Worm (Caenorhabditis elegans) whole organism, L3 larva: Measurements from ENCODE around the gene C23H5.11.

Experiments
- R02D3.7 ChIP-seq: fragments of 150-350 bp; optimal IDR thresholded peaks from 2 replicates; lab custom pipeline; 2014; ENCODE audit warnings: missing biosample characterization, missing genetic modification characterization
- aly-2 ChIP-seq: fragments of 150-350 bp; optimal IDR thresholded peaks from 2 replicates; lab custom pipeline; 2014; ENCODE audit warnings: missing biosample characterization, missing genetic modification characterization
- ceh-16 ChIP-seq: sonication (generic microtip); optimal IDR thresholded peaks from 2 replicates; lab custom pipeline; 2017; ENCODE audit warnings: missing biosample characterization, missing genetic modification characterization
- ceh-28 ChIP-seq: fragments of 150-350 bp; optimal IDR thresholded peaks from 2 replicates; lab custom pipeline; 2014; ENCODE audit warnings: missing biosample characterization, missing genetic modification reagents, missing genetic modification characterization
- ceh-82 ChIP-seq: fragments of 150-350 bp; optimal IDR thresholded peaks from 2 replicates; lab custom pipeline; 2014; ENCODE audit warnings: missing biosample characterization, missing genetic modification characterization
- ceh-9 ChIP-seq: sonication (generic microtip); optimal IDR thresholded peaks from 2 replicates; lab custom pipeline; 2018; ENCODE audit warnings: missing biosample characterization, missing genetic modification characterization
- daf-12 ChIP-seq: fragments of 150-350 bp; optimal IDR thresholded peaks from 2 replicates; lab custom pipeline; 2014; ENCODE audit warnings: missing biosample characterization, missing genetic modification reagents, missing genetic modification characterization
- egl-27 ChIP-seq: sonication (generic microtip); optimal IDR thresholded peaks from 4 replicates; lab custom pipeline; 2017; ENCODE audit warnings: missing biosample characterization, missing genetic modification reagents, missing genetic modification characterization
- elt-1 ChIP-seq: fragments of 150-350 bp; optimal IDR thresholded peaks from 2 replicates; lab custom pipeline; 2014; ENCODE audit warnings: missing biosample characterization, missing genetic modification characterization
- elt-2 ChIP-seq: sonication (generic microtip); optimal IDR thresholded peaks from 2 replicates; lab custom pipeline; 2016; ENCODE audit warnings: missing genetic modification reagents, mild to moderate bottlenecking, missing genetic modification characterization, missing compliant biosample characterization
- elt-3 ChIP-seq, 3 experiments: fragments of 150-350 bp in 1 of 3; sonication (generic microtip) in 2 of 3; optimal IDR thresholded peaks; 2 replicates in 2 of 3; 4 replicates in 1 of 3; lab custom pipeline; 2014 to 2017; ENCODE audit warnings: missing biosample characterization in 3 of 3, missing genetic modification characterization in 3 of 3
- fkh-2 ChIP-seq: fragments of 150-350 bp; optimal IDR thresholded peaks from 2 replicates; lab custom pipeline; 2014; ENCODE audit warnings: missing biosample characterization, missing genetic modification reagents, missing genetic modification characterization
- hmg-11 ChIP-seq: sonication (generic microtip); optimal IDR thresholded peaks from 2 replicates; lab custom pipeline; 2016; ENCODE audit warnings: missing genetic modification characterization, missing compliant biosample characterization
- jun-1 ChIP-seq: fragments of 150-350 bp; optimal IDR thresholded peaks from 2 replicates; lab custom pipeline; 2014; ENCODE audit warnings: missing biosample characterization, missing genetic modification reagents, missing genetic modification characterization
- lin-39 ChIP-seq: fragments of 150-350 bp; optimal IDR thresholded peaks from 2 replicates; lab custom pipeline; 2018; ENCODE audit warnings: missing biosample characterization, missing genetic modification reagents, missing genetic modification characterization
- lsy-12 ChIP-seq: sonication (generic microtip); optimal IDR thresholded peaks from 2 replicates; lab custom pipeline; 2016; ENCODE audit warnings: mild to moderate bottlenecking, missing genetic modification characterization, missing compliant biosample characterization
- mdl-1 ChIP-seq: fragments of 150-350 bp; optimal IDR thresholded peaks from 2 replicates; lab custom pipeline; 2014; ENCODE audit warnings: missing biosample characterization, missing genetic modification characterization
- mml-1 ChIP-seq: fragments of 150-350 bp; sonication (generic microtip); optimal IDR thresholded peaks from 3 replicates; lab custom pipeline; 2014; ENCODE audit warnings: missing biosample characterization, missing genetic modification characterization
- nhr-11 ChIP-seq: fragments of 150-350 bp; optimal IDR thresholded peaks from 2 replicates; lab custom pipeline; 2014; ENCODE audit warnings: missing biosample characterization, missing genetic modification characterization
- nhr-12 ChIP-seq: fragments of 150-350 bp; optimal IDR thresholded peaks from 2 replicates; lab custom pipeline; 2014; ENCODE audit warnings: missing biosample characterization, missing genetic modification characterization
- nhr-23 ChIP-seq: fragments of 150-350 bp; optimal IDR thresholded peaks from 2 replicates; lab custom pipeline; 2014; ENCODE audit warnings: missing biosample characterization, missing genetic modification reagents, missing genetic modification characterization
- nhr-25 ChIP-seq: sonication (generic microtip); optimal IDR thresholded peaks from 2 replicates; lab custom pipeline; 2017; ENCODE audit warnings: missing biosample characterization, missing genetic modification characterization
- nhr-43 ChIP-seq: sonication (generic microtip); optimal IDR thresholded peaks from 2 replicates; lab custom pipeline; 2016; ENCODE audit warnings: mild to moderate bottlenecking, missing genetic modification characterization, missing compliant biosample characterization; ENCODE audit not compliant: poor library complexity, severe bottlenecking
- nhr-67 ChIP-seq: fragments of 150-350 bp; optimal IDR thresholded peaks from 2 replicates; lab custom pipeline; 2014; ENCODE audit warnings: missing biosample characterization, missing genetic modification characterization
- nhr-77 ChIP-seq: fragments of 150-350 bp; optimal IDR thresholded peaks from 2 replicates; lab custom pipeline; 2014; ENCODE audit warnings: missing biosample characterization, missing genetic modification characterization
- pqm-1 ChIP-seq: fragments of 150-350 bp; optimal IDR thresholded peaks from 2 replicates; lab custom pipeline; 2017; ENCODE audit warnings: missing biosample characterization, missing genetic modification characterization, inconsistent platforms
- skn-1 ChIP-seq: fragments of 150-350 bp; optimal IDR thresholded peaks from 2 replicates; lab custom pipeline; 2014; ENCODE audit warnings: missing biosample characterization, missing genetic modification characterization
- unc-39 ChIP-seq: sonication (generic microtip); optimal IDR thresholded peaks from 4 replicates; lab custom pipeline; 2017; ENCODE audit warnings: missing biosample characterization, missing genetic modification characterization
- unc-62 ChIP-seq: fragments of 150-350 bp; sonication (generic microtip); optimal IDR thresholded peaks from 4 replicates; lab custom pipeline; 2014; ENCODE audit warnings: missing biosample characterization, missing genetic modification reagents, missing genetic modification characterization
- ztf-11 ChIP-seq: fragments of 150-350 bp; optimal IDR thresholded peaks from 2 replicates; lab custom pipeline; 2014; ENCODE audit warnings: missing biosample characterization, missing genetic modification characterization

C23H5.11 gene

DNA sequence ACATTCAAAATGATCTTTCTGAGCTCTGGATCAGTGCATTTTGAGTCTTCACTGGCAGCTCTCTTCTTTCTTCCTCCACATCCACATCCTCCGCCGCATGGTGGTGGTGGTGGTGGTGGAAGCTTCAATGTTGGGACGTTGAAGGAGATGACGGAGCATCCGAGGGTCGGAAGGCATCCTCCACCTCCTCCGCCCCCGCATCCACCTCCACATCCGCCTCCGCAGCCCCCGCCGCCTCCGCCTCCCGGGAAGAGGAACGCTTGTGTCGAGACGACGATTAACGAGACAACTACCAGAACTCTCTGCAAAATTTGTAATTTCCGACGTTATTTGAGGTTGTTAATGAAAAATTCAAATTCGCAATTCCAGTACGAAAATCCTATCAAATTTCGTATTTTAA is 27.7 kb upstream of the C23H5.11 start:
- no peak for TF ChIP-seq lin-39 (tag; lab: Kevin White, UChicago)
- no peak for TF ChIP-seq nhr-23
- no peak for TF ChIP-seq lsy-12 (tag; lab: Kevin White, UChicago)
- no peak for TF ChIP-seq ceh-16 (tag; lab: Kevin White, UChicago)
- no peak for TF ChIP-seq fkh-2 (tag; lab: Kevin White, UChicago)
- no peak for TF ChIP-seq nhr-11 (tag; lab: Kevin White, UChicago)
- TF ChIP-seq mml-1: no peak
- TF ChIP-seq mdl-1 (tag; lab: Kevin White, UChicago): no peak
- no peak for TF ChIP-seq nhr-67 (tag; lab: Kevin White, UChicago)
- no peak for TF ChIP-seq daf-12 (tag; lab: Kevin White, UChicago)
- no peak for TF ChIP-seq R02D3.7 (tag; lab: Kevin White, UChicago)
- TF ChIP-seq nhr-77 (tag; lab: Kevin White, UChicago): no peak
- no peak for TF ChIP-seq hmg-11 (tag; lab: Kevin White, UChicago)

DNA sequence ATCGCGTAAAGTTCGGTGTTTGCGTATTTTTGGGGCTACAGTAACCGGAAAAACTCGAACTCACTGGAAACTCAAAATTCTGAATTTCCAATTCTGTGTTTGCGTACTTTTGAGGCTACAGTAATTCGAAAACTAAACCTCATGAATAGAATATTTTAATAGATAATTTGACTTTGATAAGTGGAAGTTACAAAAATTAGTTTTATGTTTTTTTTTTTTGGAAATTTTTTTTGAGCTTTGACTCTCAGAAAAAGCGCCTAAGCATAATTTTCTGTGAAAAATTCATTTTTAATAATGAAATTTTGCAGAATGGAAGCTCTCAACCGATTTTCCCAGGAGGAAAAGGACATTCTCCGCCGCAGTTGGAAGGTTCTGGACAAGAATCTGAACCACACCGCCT is 22.8 kb upstream of the C23H5.11 start, which contains the start of gene glb-7:
Gene glb-7 (plus strand): TSS at position 301 of the 400 bp plus-strand sequence.
- TF ChIP-seq elt-3 (tag; optimal IDR thresholded peaks at IDR 0.05; lab: Kevin White, UChicago) (no peak), elt-2 (tag; lab: Kevin White, UChicago) (no peak), ztf-11 (tag; lab: Kevin White, UChicago) (no peak), jun-1 (tag; lab: Kevin White, UChicago) (no peak)

DNA sequence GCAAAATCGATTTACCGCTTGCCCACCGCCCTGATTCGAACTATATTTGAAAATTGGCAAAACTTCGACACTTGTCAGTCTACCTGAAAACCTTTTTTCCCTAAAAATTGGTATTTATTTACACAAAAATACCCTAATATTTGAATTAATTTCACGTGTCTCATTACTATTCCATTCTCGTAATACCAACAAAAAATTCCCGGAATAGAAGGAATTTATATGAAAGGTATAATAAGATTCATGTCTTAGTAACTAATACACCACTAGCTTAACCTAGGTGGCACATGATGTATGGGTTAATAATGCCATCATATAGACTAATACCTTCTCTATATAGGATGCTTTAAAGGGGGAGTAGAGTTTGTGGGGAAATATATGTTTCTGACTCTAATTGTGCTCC is 17.6 kb upstream of the C23H5.11 start:
- TF ChIP-seq ceh-82 (no peak), aly-2 (no peak), skn-1 (tag; lab: Kevin White, UChicago) (no peak), ceh-28 (tag; lab: Kevin White, UChicago) (no peak), nhr-77 (tag; lab: Kevin White, UChicago) (no peak), unc-39 (tag; lab: Kevin White, UChicago) (no peak), fkh-2 (tag; lab: Kevin White, UChicago) (no peak), jun-1 (tag; lab: Kevin White, UChicago) (no peak), unc-62 (no peak), nhr-67 (tag; lab: Kevin White, UChicago) (no peak), lin-39 (tag; lab: Kevin White, UChicago) (no peak)

DNA sequence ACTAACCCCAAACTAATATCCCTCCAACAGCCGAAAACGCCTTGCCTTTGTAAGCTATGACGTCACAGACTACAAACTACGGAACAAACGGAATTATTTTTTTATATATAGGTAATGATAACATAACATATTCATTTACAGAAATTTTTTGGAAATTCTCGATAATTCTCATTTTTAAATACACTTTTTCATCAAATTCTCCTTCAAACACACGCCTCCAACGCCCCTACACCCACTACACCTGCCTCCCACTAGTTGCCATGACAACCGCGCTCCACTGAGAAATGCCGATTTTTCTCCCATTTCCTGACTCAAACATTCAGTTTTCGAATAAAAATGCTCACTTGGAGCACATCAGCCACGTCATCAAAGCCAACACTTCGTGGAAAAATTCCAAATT is 14.7 kb upstream of the C23H5.11 start, which contains the start of gene xbx-4:
Gene xbx-4 (plus strand): TSS at position 301 of the 400 bp plus-strand sequence.
- TF ChIP-seq lsy-12 (tag; lab: Kevin White, UChicago) (no peak), unc-39 (tag; lab: Kevin White, UChicago) (no peak), nhr-77 (tag; lab: Kevin White, UChicago) (no peak), nhr-12 (no peak), egl-27 (tag; lab: Kevin White, UChicago) (no peak), elt-2 (tag; lab: Kevin White, UChicago) (no peak), hmg-11 (tag; lab: Kevin White, UChicago) (no peak), elt-1 (tag; lab: Kevin White, UChicago) (no peak), aly-2 (no peak), unc-62 (no peak), lin-39 (tag; lab: Kevin White, UChicago) (no peak), nhr-67 (tag; lab: Kevin White, UChicago) (no peak), nhr-43 (no peak), ceh-16 (tag; lab: Kevin White, UChicago) (no peak), ceh-28 (tag; lab: Kevin White, UChicago) (no peak), nhr-23 (no peak), mml-1 (no peak), ceh-9 (tag; lab: Kevin White, UChicago) (no peak)

DNA sequence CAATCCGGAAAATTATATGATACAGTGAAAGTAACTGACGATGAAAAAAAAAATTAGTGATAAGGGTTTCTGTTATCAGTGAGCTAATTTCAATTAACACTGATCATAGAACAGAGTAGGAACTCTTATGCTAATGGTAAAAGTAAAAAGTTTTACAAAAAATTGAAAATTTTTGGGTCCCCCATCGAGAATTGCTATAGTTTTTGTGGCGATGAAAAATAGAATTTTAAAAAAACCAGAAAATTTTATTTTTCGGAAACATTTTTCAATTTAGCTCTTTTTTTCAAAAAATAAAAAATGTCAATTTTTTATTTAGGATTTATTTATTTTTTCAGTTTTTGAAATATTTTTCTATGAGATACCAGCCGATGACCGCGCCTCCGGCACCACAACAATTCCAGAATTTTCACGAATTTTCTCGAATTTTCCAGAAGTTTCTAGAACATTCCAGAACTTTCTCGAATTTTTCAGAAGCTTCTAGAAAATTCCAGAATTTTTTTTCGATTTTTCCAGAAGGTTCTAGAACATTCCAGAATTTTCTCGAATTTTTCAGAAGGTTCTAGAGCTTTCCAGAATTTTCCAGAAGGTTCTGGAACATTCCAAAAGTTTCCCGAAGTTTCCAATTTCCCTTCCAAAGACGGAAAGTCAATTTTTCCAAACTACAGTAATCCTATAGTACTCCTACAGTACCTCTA is 13.8 kb upstream of the C23H5.11 start, which contains the start of gene C23H5.8:
Gene C23H5.8 (minus strand): TSS at position 51 of the 695 bp plus-strand sequence.
- TF ChIP-seq nhr-25 (tag; lab: Kevin White, UChicago): no peak
- peak; percentile 54 for TF ChIP-seq elt-2 (tag; lab: Kevin White, UChicago)
- peak; percentile 28 for TF ChIP-seq pqm-1 (tag; lab: Kevin White, UChicago)
- TF ChIP-seq, all 47 proteins: peak for 2
